Worm (Caenorhabditis elegans) whole organism, young adult: ENCODE results near the gene EGAP9.4.
A peak's percentile ranks its signal among the peaks of the same experiment; 100 is the strongest.

Experiments
- B0035.1 ChIP-seq: sonication (generic microtip); optimal IDR thresholded peaks from 2 replicates; lab custom pipeline; 2016; ENCODE audit warnings: missing genetic modification characterization, mild to moderate bottlenecking, missing compliant biosample characterization, missing genotype, missing genetic modification reagents
- B0336.3 ChIP-seq: fragments of 200-800 bp; sonication (Bioruptor generic); IDR thresholded peaks from 2 replicates; pipeline ENCODE4 v1.3.6; 2022; ENCODE audit warnings: missing genetic modification characterization, missing compliant biosample characterization
- D2030.7 ChIP-seq: fragments of 200-800 bp; sonication (Bioruptor generic); IDR thresholded peaks from 2 replicates; pipeline ENCODE4 v1.3.6; 2022; ENCODE audit warnings: missing genetic modification reagents, missing genetic modification characterization, missing compliant biosample characterization
- F22D6.2 ChIP-seq: sonication (generic microtip); optimal IDR thresholded peaks from 2 replicates; lab custom pipeline; 2016; ENCODE audit warnings: mild to moderate bottlenecking, missing genetic modification characterization, missing compliant biosample characterization
- F39B2.1 ChIP-seq: fragments of 200-800 bp; sonication (Bioruptor generic); IDR thresholded peaks from 2 replicates; pipeline ENCODE4 v1.3.6; 2022; ENCODE audit warnings: missing genetic modification reagents, missing genetic modification characterization, missing compliant biosample characterization
- F55B11.4 ChIP-seq: sonication (generic microtip); optimal IDR thresholded peaks from 2 replicates; lab custom pipeline; 2016; ENCODE audit warnings: missing compliant biosample characterization, missing genetic modification characterization, borderline replicate concordance; ENCODE audit not compliant: insufficient read depth
- F57A8.1 ChIP-seq: fragments of 200-800 bp; sonication (Bioruptor generic); optimal IDR thresholded peaks from 2 replicates; lab custom pipeline; 2018; ENCODE audit warnings: mild to moderate bottlenecking, missing genetic modification characterization, moderate library complexity, missing compliant biosample characterization
- T07F8.4 ChIP-seq: sonication (generic microtip); optimal IDR thresholded peaks from 2 replicates; lab custom pipeline; 2016; ENCODE audit warnings: mild to moderate bottlenecking, missing genetic modification characterization, moderate library complexity, missing compliant biosample characterization
- Y53F4B.3 ChIP-seq: fragments of 200-800 bp; sonication (Bioruptor generic); IDR thresholded peaks from 2 replicates; pipeline ENCODE4 v1.3.6; 2022; ENCODE audit warnings: missing genetic modification reagents, missing genetic modification characterization, missing compliant biosample characterization
- Y53G8AR.9 ChIP-seq: fragments of 200-800 bp; sonication (Bioruptor generic); conservative IDR thresholded peaks from 2 replicates; pipeline ENCODE4 v1.3.6; 2022; ENCODE audit warnings: missing genetic modification reagents, missing genetic modification characterization, missing compliant biosample characterization
- Y56A3A.18 ChIP-seq: fragments of 200-800 bp; sonication (Bioruptor generic); IDR thresholded peaks from 2 replicates; pipeline ENCODE4 v1.3.6; 2022; ENCODE audit warnings: missing genetic modification reagents, missing genetic modification characterization, missing compliant biosample characterization
- Y79H2A.3 ChIP-seq: fragments of 200-800 bp; sonication (Bioruptor generic); conservative IDR thresholded peaks from 2 replicates; pipeline ENCODE4 v1.3.6; 2022; ENCODE audit warnings: missing genetic modification reagents, missing genetic modification characterization, missing compliant biosample characterization
- Y95B8A.8 ChIP-seq: fragments of 200-800 bp; sonication (Bioruptor generic); IDR thresholded peaks from 2 replicates; pipeline ENCODE4 v1.3.6; 2022; ENCODE audit warnings: missing genetic modification reagents, missing genetic modification characterization, missing compliant biosample characterization
- atf-7 ChIP-seq: sonication (generic microtip); optimal IDR thresholded peaks from 2 replicates; lab custom pipeline; 2017; ENCODE audit warnings: mild to moderate bottlenecking, missing genetic modification characterization, missing compliant biosample characterization
- bed-2 ChIP-seq: fragments of 200-800 bp; sonication (Bioruptor generic); IDR thresholded peaks from 2 replicates; pipeline ENCODE4 v1.3.6; 2022; ENCODE audit warnings: missing genetic modification reagents, missing genetic modification characterization, missing compliant biosample characterization
- cebp-1 ChIP-seq, 2 experiments: fragments of 200-800 bp in 1 of 2; sonication (Bioruptor generic) in 1 of 2; sonication (generic microtip) in 1 of 2; IDR thresholded peaks in 1 of 2; optimal IDR thresholded peaks in 1 of 2; 2 replicates each; pipeline versions ENCODE4 v1.3.6 to Lab custom; 2017 to 2022; ENCODE audit warnings: missing compliant biosample characterization in 2 of 2, missing genetic modification characterization in 2 of 2, mild to moderate bottlenecking in 1 of 2, missing genetic modification reagents in 1 of 2, moderate library complexity in 1 of 2
- cebp-2 ChIP-seq: fragments of 200-800 bp; sonication (Bioruptor generic); IDR thresholded peaks from 2 replicates; pipeline ENCODE4 v1.3.6; 2022; ENCODE audit warnings: missing genetic modification characterization, missing compliant biosample characterization
- ceh-27 ChIP-seq: fragments of 200-800 bp; sonication (Bioruptor generic); optimal IDR thresholded peaks from 2 replicates; lab custom pipeline; 2018; ENCODE audit warnings: mild to moderate bottlenecking, missing genetic modification characterization, moderate library complexity, missing compliant biosample characterization
- ceh-40 ChIP-seq: fragments of 200-800 bp; sonication (Bioruptor generic); IDR thresholded peaks from 2 replicates; pipeline ENCODE4 v1.3.6; 2022; ENCODE audit warnings: missing genetic modification characterization, missing compliant biosample characterization
- chd-7 ChIP-seq: sonication (generic microtip); optimal IDR thresholded peaks from 2 replicates; lab custom pipeline; 2016; ENCODE audit warnings: mild to moderate bottlenecking, missing genetic modification characterization, moderate library complexity, missing compliant biosample characterization
- dox-1 ChIP-seq: fragments of 200-800 bp; sonication (Bioruptor generic); IDR thresholded peaks from 2 replicates; pipeline ENCODE4 v1.3.6; 2022; ENCODE audit warnings: missing genetic modification reagents, missing genetic modification characterization, missing compliant biosample characterization
- dpff-1 ChIP-seq: sonication (generic microtip); optimal IDR thresholded peaks from 2 replicates; lab custom pipeline; 2017; ENCODE audit warnings: mild to moderate bottlenecking, missing genetic modification characterization, missing compliant biosample characterization
- efl-1 ChIP-seq: fragments of 150-350 bp; optimal IDR thresholded peaks from 2 replicates; lab custom pipeline; 2014; ENCODE audit warnings: missing biosample characterization, missing genetic modification reagents, missing genetic modification characterization
- gei-17 ChIP-seq: fragments of 200-800 bp; sonication (Bioruptor generic); optimal IDR thresholded peaks from 2 replicates; lab custom pipeline; 2018; ENCODE audit warnings: mild to moderate bottlenecking, missing genetic modification characterization, missing compliant biosample characterization
- hlh-26 ChIP-seq: fragments of 200-800 bp; sonication (Bioruptor generic); conservative IDR thresholded peaks from 2 replicates; pipeline ENCODE4 v1.3.6; 2022; ENCODE audit warnings: missing genetic modification reagents, missing genetic modification characterization, missing compliant biosample characterization
- lag-1 ChIP-seq: fragments of 200-800 bp; sonication (Bioruptor generic); IDR thresholded peaks from 2 replicates; pipeline ENCODE4 v1.3.6; 2022; ENCODE audit warnings: missing genetic modification reagents, missing genetic modification characterization, missing compliant biosample characterization
- let-526 ChIP-seq: fragments of 200-800 bp; sonication (Bioruptor generic); IDR thresholded peaks from 2 replicates; pipeline ENCODE4 v1.3.6; 2022; ENCODE audit warnings: missing genetic modification reagents, missing genetic modification characterization, missing compliant biosample characterization
- lin-54 ChIP-seq: fragments of 200-800 bp; sonication (Bioruptor generic); optimal IDR thresholded peaks from 2 replicates; lab custom pipeline; 2018; ENCODE audit warnings: mild to moderate bottlenecking, missing genetic modification characterization, missing compliant biosample characterization
- lsl-1 ChIP-seq: fragments of 200-800 bp; sonication (Bioruptor generic); optimal IDR thresholded peaks from 2 replicates; lab custom pipeline; 2018; ENCODE audit warnings: mild to moderate bottlenecking, missing genetic modification characterization, moderate library complexity, missing compliant biosample characterization
- lsy-27 ChIP-seq: sonication (generic microtip); optimal IDR thresholded peaks from 2 replicates; lab custom pipeline; 2017; ENCODE audit warnings: missing genetic modification characterization, mild to moderate bottlenecking, missing compliant biosample characterization, antibody characterized with exemption, missing genotype, borderline replicate concordance; ENCODE audit not compliant: insufficient read depth
- madf-6 ChIP-seq: fragments of 200-800 bp; sonication (Bioruptor generic); IDR thresholded peaks from 2 replicates; pipeline ENCODE4 v1.3.6; 2022; ENCODE audit warnings: missing genetic modification reagents, missing genetic modification characterization, missing compliant biosample characterization
- nfya-1 ChIP-seq: sonication (generic microtip); optimal IDR thresholded peaks from 2 replicates; lab custom pipeline; 2017; ENCODE audit warnings: antibody characterized with exemption, missing compliant biosample characterization, missing genetic modification characterization, borderline replicate concordance; ENCODE audit not compliant: insufficient read depth
- nfyb-1 ChIP-seq: fragments of 200-800 bp; sonication (Bioruptor generic); IDR thresholded peaks from 2 replicates; pipeline ENCODE4 v1.3.6; 2022; ENCODE audit warnings: missing genetic modification reagents, missing genetic modification characterization, missing compliant biosample characterization
- nhr-120 ChIP-seq: fragments of 200-800 bp; sonication (Bioruptor generic); IDR thresholded peaks from 2 replicates; pipeline ENCODE4 v1.3.6; 2022; ENCODE audit warnings: missing genetic modification characterization, missing compliant biosample characterization
- nhr-179 ChIP-seq: sonication (generic microtip); optimal IDR thresholded peaks from 2 replicates; lab custom pipeline; 2016; ENCODE audit warnings: mild to moderate bottlenecking, missing genetic modification characterization, missing compliant biosample characterization
- nhr-80 ChIP-seq: sonication (generic microtip); optimal IDR thresholded peaks from 2 replicates; lab custom pipeline; 2016; ENCODE audit warnings: missing genetic modification characterization, missing compliant biosample characterization
- nhr-90 ChIP-seq: sonication (generic microtip); optimal IDR thresholded peaks from 2 replicates; lab custom pipeline; 2016; ENCODE audit warnings: missing genotype, mild to moderate bottlenecking, missing genetic modification characterization, missing compliant biosample characterization
- snpc-1.1 ChIP-seq: sonication (generic microtip); optimal IDR thresholded peaks from 2 replicates; lab custom pipeline; 2017; ENCODE audit warnings: missing genetic modification characterization, mild to moderate bottlenecking, missing compliant biosample characterization, antibody characterized with exemption, moderate library complexity, missing genotype, missing genetic modification reagents; ENCODE audit not compliant: insufficient read depth
- snpc-3.4 ChIP-seq: sonication (generic microtip); optimal IDR thresholded peaks from 2 replicates; lab custom pipeline; 2017; ENCODE audit warnings: missing genetic modification characterization, mild to moderate bottlenecking, missing compliant biosample characterization, antibody characterized with exemption, moderate library complexity, missing genotype, missing genetic modification reagents
- snpc-4 ChIP-seq, 5 experiments: fragments of 150-350 bp in 1 of 5; sonication (generic microtip) in 4 of 5; optimal IDR thresholded peaks; 2 replicates each; lab custom pipeline; 2014 to 2018; ENCODE audit warnings: missing genetic modification characterization in 5 of 5, missing biosample characterization in 3 of 5, antibody characterized with exemption in 2 of 5, mild to moderate bottlenecking in 2 of 5, missing compliant biosample characterization in 2 of 5, missing genotype in 2 of 5, moderate library complexity in 2 of 5, missing genetic modification reagents in 1 of 5
- somi-1 ChIP-seq: fragments of 200-800 bp; sonication (Bioruptor generic); optimal IDR thresholded peaks from 2 replicates; lab custom pipeline; 2018; ENCODE audit warnings: mild to moderate bottlenecking, missing genetic modification characterization, missing compliant biosample characterization
- sptf-2 ChIP-seq: fragments of 200-800 bp; sonication (Bioruptor generic); optimal IDR thresholded peaks from 2 replicates; lab custom pipeline; 2018; ENCODE audit warnings: mild to moderate bottlenecking, missing genetic modification characterization, missing compliant biosample characterization
- unc-130 ChIP-seq: sonication (generic microtip); optimal IDR thresholded peaks from 2 replicates; lab custom pipeline; 2016; ENCODE audit warnings: missing genetic modification reagents, missing genetic modification characterization, missing compliant biosample characterization
- unc-62 ChIP-seq: fragments of 150-350 bp; optimal IDR thresholded peaks from 2 replicates; lab custom pipeline; 2014; ENCODE audit warnings: missing biosample characterization, missing genetic modification reagents, missing genetic modification characterization
- zfh-2 ChIP-seq: fragments of 200-800 bp; sonication (Bioruptor generic); conservative IDR thresholded peaks from 2 replicates; pipeline ENCODE4 v1.3.6; 2022; ENCODE audit warnings: missing genetic modification reagents, missing genetic modification characterization, missing compliant biosample characterization
- ztf-18 ChIP-seq: sonication (generic microtip); optimal IDR thresholded peaks from 2 replicates; lab custom pipeline; 2016; ENCODE audit warnings: missing genotype, mild to moderate bottlenecking, missing genetic modification characterization, missing compliant biosample characterization
- ztf-26 ChIP-seq: sonication (generic microtip); optimal IDR thresholded peaks from 2 replicates; lab custom pipeline; 2017; ENCODE audit warnings: missing genetic modification characterization, missing compliant biosample characterization
- ztf-6 ChIP-seq: fragments of 200-800 bp; sonication (Bioruptor generic); IDR thresholded peaks from 2 replicates; pipeline ENCODE4 v1.3.6; 2022; ENCODE audit warnings: missing genetic modification reagents, missing genetic modification characterization, missing compliant biosample characterization

Gene EGAP9.4

DNA sequence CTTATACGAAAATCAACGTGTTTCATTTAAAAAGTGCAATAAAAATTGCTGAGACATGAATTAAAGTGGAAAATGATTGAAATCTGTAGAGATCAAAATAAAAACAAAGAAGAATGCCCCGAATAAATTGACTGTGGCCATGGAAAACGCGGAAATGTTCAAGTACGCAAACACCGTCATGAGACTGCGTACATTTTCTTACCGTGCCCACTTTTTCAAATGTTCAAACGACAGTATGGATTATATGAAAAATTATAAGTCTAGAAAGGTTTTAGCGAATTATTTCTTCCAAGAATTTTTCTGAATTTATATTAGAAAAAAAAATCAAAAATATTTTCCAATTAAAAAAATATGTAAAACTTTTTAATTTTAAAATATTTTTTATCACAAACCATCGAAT lies 34.8 kb downstream of the EGAP9.4 start (continued):
- TF ChIP-seq ztf-26 (no peak), hlh-26 (no peak), dox-1 (GFP tag; lab: Robert Waterston, UW) (0 out of 2 replicates have a peak, but pooled peaks have one; percentile 12), ceh-40 (no peak), T07F8.4 (tag; lab: Kevin White, UChicago) (no peak), nhr-90 (tag; lab: Kevin White, UChicago) (no peak), snpc-4 (GFP tag; optimal IDR thresholded peaks at IDR 0.05; lab: Kevin White, UChicago) (no peak), snpc-4 (tag; optimal IDR thresholded peaks at IDR 0.05; lab: Kevin White, UChicago) (peak in 1 of 4 experiments; percentile 1), F57A8.1 (GFP tag; lab: Kevin White, UChicago) (no peak), madf-6 (GFP tag; lab: Robert Waterston, UW) (peak; percentile 95), lsl-1 (GFP tag; lab: Kevin White, UChicago) (peak; percentile 91), Y53G8AR.9 (GFP tag; lab: Robert Waterston, UW) (no peak), Y53F4B.3 (no peak), gei-17 (GFP tag; lab: Kevin White, UChicago) (no peak), nhr-120 (no peak), Y56A3A.18 (GFP tag; lab: Robert Waterston, UW) (no peak), B0336.3 (GFP tag; lab: Robert Waterston, UW) (no peak), lin-54 (GFP tag; lab: Kevin White, UChicago) (peak; percentile 69), snpc-3.4 (peak; percentile 45), nfya-1 (tag; lab: Kevin White, UChicago) (no peak), cebp-2 (GFP tag; lab: Robert Waterston, UW) (no peak), D2030.7 (peak; percentile 24; the same call in 1 of the 2 replicates), F55B11.4 (no peak), ztf-18 (tag; lab: Kevin White, UChicago) (no peak), lag-1 (no peak), Y95B8A.8 (GFP tag; lab: Robert Waterston, UW) (no peak), ztf-6 (GFP tag; lab: Robert Waterston, UW) (no peak), zfh-2 (GFP tag; lab: Robert Waterston, UW) (no peak), dpff-1 (tag; lab: Kevin White, UChicago) (no peak), snpc-1.1 (tag; lab: Kevin White, UChicago) (no peak), unc-62 (GFP tag; lab: Kevin White, UChicago) (no peak), ceh-27 (GFP tag; lab: Kevin White, UChicago) (no peak), bed-2 (GFP tag; lab: Robert Waterston, UW) (no peak), lsy-27 (tag; lab: Kevin White, UChicago) (no peak), B0035.1 (tag; lab: Kevin White, UChicago) (no peak), chd-7 (no peak), nhr-179 (tag; lab: Kevin White, UChicago) (no peak), efl-1 (GFP tag; lab: Kevin White, UChicago) (peak; percentile 75), unc-130 (no peak), nfyb-1 (GFP tag; lab: Robert Waterston, UW) (no peak), somi-1 (GFP tag; lab: Kevin White, UChicago) (no peak), F22D6.2 (tag; lab: Kevin White, UChicago) (no peak), nhr-80 (tag; lab: Kevin White, UChicago) (no peak), atf-7 (no peak), let-526 (no peak), F39B2.1 (GFP tag; lab: Robert Waterston, UW) (no peak), cebp-1 (GFP tag; IDR thresholded peaks at IDR 0.05; lab: Robert Waterston, UW) (no peak), cebp-1 (tag; optimal IDR thresholded peaks at IDR 0.05; lab: Kevin White, UChicago) (no peak), sptf-2 (GFP tag; lab: Kevin White, UChicago) (no peak), Y79H2A.3 (GFP tag; lab: Robert Waterston, UW) (no peak)
